Fruit fly (Drosophila melanogaster): ENCODE results near the gene CG4768.

- TF ChIP-seq OdsH (GFP tag; optimal IDR thresholded peaks at IDR 0.05) = no peak
- no peak for TF ChIP-seq CrebA (GFP tag; optimal IDR thresholded peaks at IDR 0.05; ENCODE audit: borderline replicate concordance)
- TF ChIP-seq h (GFP tag; optimal IDR thresholded peaks at IDR 0.05) = no peak
- no peak for TF ChIP-seq CG32264 (GFP tag; optimal IDR thresholded peaks at IDR 0.05)
- TF ChIP-seq Vsx2 (GFP tag; optimal IDR thresholded peaks at IDR 0.05; ENCODE audit: partially characterized antibody) = no peak
- TF ChIP-seq N (GFP tag; optimal IDR thresholded peaks at IDR 0.05) = no peak
- no peak for TF ChIP-seq psq (GFP tag; optimal IDR thresholded peaks at IDR 0.05)
- TF ChIP-seq pan (optimal IDR thresholded peaks at IDR 0.05) = no peak
- no peak for TF ChIP-seq sage (GFP tag; optimal IDR thresholded peaks at IDR 0.05)
- no peak for TF ChIP-seq br (GFP tag; optimal IDR thresholded peaks at IDR 0.05)
These were observed 17.2 kb downstream of the CG4768 start for dm6 chrX:16809093-16809492.

All from whole organism, wandering third instar larva.